Fruit fly (Drosophila melanogaster): Measurements from ENCODE around the gene eIF2A.

The eIF2A gene

DNA sequence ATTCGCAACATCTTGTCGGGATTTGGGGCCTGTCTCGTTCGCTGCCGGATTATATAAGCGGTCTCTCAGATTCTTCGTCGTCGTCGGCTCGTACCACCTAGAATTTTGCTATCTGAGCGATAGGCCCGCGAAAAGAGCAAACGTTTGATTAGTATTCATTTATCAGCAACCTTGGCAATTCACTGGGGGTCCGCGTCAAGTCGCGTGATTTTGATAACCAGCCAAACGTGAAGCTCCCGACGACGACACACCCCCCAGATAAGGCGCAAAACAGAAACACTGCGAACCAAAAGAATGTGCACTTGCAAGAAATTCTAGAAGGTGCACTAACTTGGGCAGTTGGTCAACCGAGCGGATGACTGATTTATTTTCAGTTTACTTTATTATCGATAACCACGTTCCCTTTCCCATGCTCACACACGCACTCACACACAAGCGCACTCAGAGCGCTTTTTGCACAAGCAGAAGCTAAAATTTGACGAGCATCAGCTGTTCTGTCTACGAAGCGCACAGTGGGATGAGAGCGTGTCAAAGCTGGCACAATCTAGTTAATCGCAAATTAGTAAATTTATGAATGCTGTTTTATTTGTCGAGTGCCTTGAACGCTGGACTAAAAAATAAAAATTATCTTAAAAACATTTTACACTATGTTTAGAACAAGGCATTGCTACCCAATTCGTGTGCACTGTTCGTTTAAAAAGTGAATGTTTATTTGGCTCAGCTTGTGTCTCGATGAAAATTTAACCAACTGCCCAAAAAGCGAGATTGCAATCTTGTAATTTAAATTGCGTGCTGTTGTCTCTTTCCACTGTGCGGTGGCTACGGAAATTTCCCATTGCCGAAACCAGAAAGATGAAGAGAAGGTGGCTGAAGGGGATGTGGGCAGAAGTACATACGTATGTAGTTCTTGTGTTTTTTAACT, 15.4 kb downstream of the eIF2A start (continued):
- TF ChIP-seq cato (GFP tag; optimal IDR thresholded peaks at IDR 0.05; ENCODE audit: borderline replicate concordance) (peak; percentile 80), Dp (GFP tag; optimal IDR thresholded peaks at IDR 0.05) (no peak), Camta (GFP tag; optimal IDR thresholded peaks at IDR 0.05) (peak; percentile 95), crp (GFP tag; optimal IDR thresholded peaks at IDR 0.05) (peak; percentile 36 to 81), CHES-1-like (GFP tag; optimal IDR thresholded peaks at IDR 0.05) (peak; percentile 90), pan (optimal IDR thresholded peaks at IDR 0.05) (no peak), pan (GFP tag; optimal IDR thresholded peaks at IDR 0.05 in 1 of 2, IDR thresholded peaks at IDR 0.05 in 1 of 2) (peak in 1 of 2 experiments; percentile 95), repo (GFP tag; optimal IDR thresholded peaks at IDR 0.05) (peak; percentile 85), z (GFP tag; IDR thresholded peaks at IDR 0.05) (peak; percentile 61; the same call in 1 of the 3 replicates), amos (GFP tag; IDR thresholded peaks at IDR 0.05; ENCODE audit: partially characterized antibody) (peak; percentile 3; the same call in 1 of the 2 replicates), CG5180 (GFP tag; optimal IDR thresholded peaks at IDR 0.05) (peak; percentile 76), hb (GFP tag; IDR thresholded peaks at IDR 0.05; ENCODE audit: partially characterized antibody) (no peak), Poxn (GFP tag; IDR thresholded peaks at IDR 0.05) (peak; percentile 42; the same call in 1 of the 2 replicates), CG17802 (tag; optimal IDR thresholded peaks at IDR 0.05) (peak; percentile 67), ken (GFP tag; IDR thresholded peaks at IDR 0.05) (peak; percentile 89), tin (GFP tag; optimal IDR thresholded peaks at IDR 0.05) (peak; percentile 92), Jarid2 (GFP tag; optimal IDR thresholded peaks at IDR 0.05) (peak; percentile 80), dati (GFP tag; IDR thresholded peaks at IDR 0.05) (peak; percentile 61; the same call in 1 of the 2 replicates), maf-S (GFP tag; optimal IDR thresholded peaks at IDR 0.05) (peak; percentile 93), oc (tag; optimal IDR thresholded peaks at IDR 0.05) (peak; percentile 87), Ets65A (GFP tag) (peak; percentile 99), CG7786 (GFP tag; optimal IDR thresholded peaks at IDR 0.05) (peak; percentile 87), CG7963 (GFP tag; IDR thresholded peaks at IDR 0.05; ENCODE audit: partially characterized antibody) (no peak), dm (GFP tag; optimal IDR thresholded peaks at IDR 0.05) (peak; percentile 83), trh (GFP tag; optimal IDR thresholded peaks at IDR 0.05) (peak; percentile 85), luna (GFP tag; optimal IDR thresholded peaks at IDR 0.05) (peak; percentile 84), CG30403 (GFP tag; optimal IDR thresholded peaks at IDR 0.05) (peak; percentile 95), Antp (GFP tag; optimal IDR thresholded peaks at IDR 0.05) (peak; percentile 88), CG7928 (GFP tag; optimal IDR thresholded peaks at IDR 0.05) (peak; percentile 72), Hr51 (GFP tag; optimal IDR thresholded peaks at IDR 0.05) (peak; percentile 84 to 96), CG12391 (tag; optimal IDR thresholded peaks at IDR 0.05) (peak; percentile 94), CG12104 (GFP tag; optimal IDR thresholded peaks at IDR 0.05) (peak; percentile 94), Dll (GFP tag; IDR thresholded peaks at IDR 0.05; ENCODE audit: partially characterized antibody) (0 out of 4 replicates have a peak, but pooled peaks have one; percentile 18), CG11093 (GFP tag; IDR thresholded peaks at IDR 0.05) (peak; percentile 88), CG13775 (GFP tag; optimal IDR thresholded peaks at IDR 0.05) (peak; percentile 92), ac (GFP tag; optimal IDR thresholded peaks at IDR 0.05) (peak; percentile 65), Ravus (GFP tag; IDR thresholded peaks at IDR 0.05) (peak; percentile 46), CG8478 (optimal IDR thresholded peaks at IDR 0.05) (no peak), cg (GFP tag; optimal IDR thresholded peaks at IDR 0.05) (peak; percentile 35), Trl (optimal IDR thresholded peaks at IDR 0.05) (no peak), Trl (GFP tag; optimal IDR thresholded peaks at IDR 0.05) (peak; percentile 90), Nf-YB (GFP tag; optimal IDR thresholded peaks at IDR 0.05) (peak; percentile 77), Awh (GFP tag; IDR thresholded peaks at IDR 0.05) (peak; percentile 88), ewg (GFP tag; optimal IDR thresholded peaks at IDR 0.05) (peak; percentile 83), Sry-β (GFP tag; optimal IDR thresholded peaks at IDR 0.05) (peak; percentile 50), HHEX (GFP tag; optimal IDR thresholded peaks at IDR 0.05) (peak; percentile 91), Nf-YA (GFP tag; IDR thresholded peaks at IDR 0.05) (peak; percentile 83), CG17612 (GFP tag; IDR thresholded peaks at IDR 0.05) (peak; percentile 85)
